Worm (Caenorhabditis elegans) whole organism, late embryonic: ENCODE data around the gene col-77.

Experiments used
- C38D4.7 ChIP-seq: fragments of 200-800 bp; sonication (Bioruptor generic); optimal IDR thresholded peaks from 2 replicates; lab custom pipeline; 2018; ENCODE audit warnings: mild to moderate bottlenecking, missing genetic modification characterization, moderate library complexity, missing compliant biosample characterization
- F13H6.1 ChIP-seq: sonication (generic microtip); optimal IDR thresholded peaks from 2 replicates; lab custom pipeline; 2016; ENCODE audit warnings: missing genetic modification characterization, missing compliant biosample characterization
- K02D7.2 ChIP-seq: sonication (generic microtip); optimal IDR thresholded peaks from 2 replicates; lab custom pipeline; 2017; ENCODE audit warnings: mild to moderate bottlenecking, missing genetic modification characterization, missing compliant biosample characterization
- K09A11.1 ChIP-seq: sonication (generic microtip); optimal IDR thresholded peaks from 2 replicates; lab custom pipeline; 2017; ENCODE audit warnings: antibody characterized with exemption, mild to moderate bottlenecking, missing genetic modification characterization, missing compliant biosample characterization; ENCODE audit not compliant: insufficient read depth
- ahr-1 ChIP-seq: sonication (generic microtip); optimal IDR thresholded peaks from 2 replicates; lab custom pipeline; 2016; ENCODE audit warnings: missing genetic modification characterization, missing compliant biosample characterization
- ceh-14 ChIP-seq: sonication (generic microtip); optimal IDR thresholded peaks from 2 replicates; lab custom pipeline; 2016; ENCODE audit warnings: missing genotype, missing genetic modification characterization, missing compliant biosample characterization
- ceh-18 ChIP-seq: sonication (generic microtip); optimal IDR thresholded peaks from 2 replicates; lab custom pipeline; 2016; ENCODE audit warnings: missing genetic modification characterization, missing compliant biosample characterization
- ceh-19 ChIP-seq: fragments of 200-800 bp; sonication (Bioruptor generic); optimal IDR thresholded peaks from 2 replicates; lab custom pipeline; 2018; ENCODE audit warnings: mild to moderate bottlenecking, missing genetic modification characterization, missing compliant biosample characterization
- ceh-24 ChIP-seq: sonication (generic microtip); optimal IDR thresholded peaks from 2 replicates; lab custom pipeline; 2016; ENCODE audit warnings: mild to moderate bottlenecking, missing genetic modification characterization, missing compliant biosample characterization
- ceh-45 ChIP-seq: fragments of 200-800 bp; sonication (Bioruptor generic); IDR thresholded peaks from 2 replicates; pipeline ENCODE4 v1.3.6; 2022; ENCODE audit warnings: missing genetic modification reagents, missing genetic modification characterization, missing compliant biosample characterization
- ceh-48 ChIP-seq: sonication (generic microtip); optimal IDR thresholded peaks from 2 replicates; lab custom pipeline; 2016; ENCODE audit warnings: missing genetic modification characterization, inconsistent platforms, missing compliant biosample characterization
- ceh-9 ChIP-seq: sonication (generic microtip); optimal IDR thresholded peaks from 2 replicates; lab custom pipeline; 2016; ENCODE audit warnings: mild to moderate bottlenecking, missing genetic modification characterization, inconsistent platforms, missing compliant biosample characterization
- che-1 ChIP-seq: sonication (generic microtip); optimal IDR thresholded peaks from 2 replicates; lab custom pipeline; 2016; ENCODE audit warnings: mild to moderate bottlenecking, missing genetic modification characterization, missing compliant biosample characterization
- dmd-4 ChIP-seq: sonication (generic microtip); optimal IDR thresholded peaks from 2 replicates; lab custom pipeline; 2016; ENCODE audit warnings: borderline replicate concordance, missing genetic modification characterization, missing compliant biosample characterization
- elt-2 ChIP-seq: sonication (generic microtip); optimal IDR thresholded peaks from 2 replicates; lab custom pipeline; 2016; ENCODE audit warnings: missing genetic modification reagents, missing genetic modification characterization, missing compliant biosample characterization
- eyg-1 ChIP-seq: sonication (generic microtip); optimal IDR thresholded peaks from 2 replicates; lab custom pipeline; 2016; ENCODE audit warnings: missing genotype, missing genetic modification characterization, missing compliant biosample characterization
- fkh-10 ChIP-seq: fragments of 150-350 bp; optimal IDR thresholded peaks from 2 replicates; lab custom pipeline; 2014; ENCODE audit warnings: missing biosample characterization, missing genetic modification reagents, missing genetic modification characterization
- hlh-13 ChIP-seq: fragments of 200-800 bp; sonication (Bioruptor generic); optimal IDR thresholded peaks from 2 replicates; lab custom pipeline; 2018; ENCODE audit warnings: mild to moderate bottlenecking, missing genetic modification characterization, missing compliant biosample characterization
- hlh-30 ChIP-seq: sonication (generic microtip); optimal IDR thresholded peaks from 2 replicates; lab custom pipeline; 2017; ENCODE audit warnings: antibody characterized with exemption, missing genetic modification characterization, missing compliant biosample characterization; ENCODE audit not compliant: insufficient read depth
- hlh-6 ChIP-seq: sonication (generic microtip); optimal IDR thresholded peaks from 2 replicates; lab custom pipeline; 2016; ENCODE audit warnings: missing genotype, missing genetic modification characterization, missing compliant biosample characterization
- madf-2 ChIP-seq: sonication (generic microtip); optimal IDR thresholded peaks from 2 replicates; lab custom pipeline; 2017; ENCODE audit warnings: missing genetic modification characterization, missing compliant biosample characterization
- mec-3 ChIP-seq: sonication (generic microtip); optimal IDR thresholded peaks from 2 replicates; lab custom pipeline; 2016; ENCODE audit warnings: borderline replicate concordance, missing genetic modification characterization, missing compliant biosample characterization
- nfya-1 ChIP-seq: sonication (generic microtip); optimal IDR thresholded peaks from 2 replicates; lab custom pipeline; 2017; ENCODE audit warnings: missing genetic modification characterization, mild to moderate bottlenecking, missing compliant biosample characterization, antibody characterized with exemption, moderate library complexity
- nhr-11 ChIP-seq: fragments of 150-350 bp; optimal IDR thresholded peaks from 2 replicates; lab custom pipeline; 2014; ENCODE audit warnings: missing biosample characterization, missing genetic modification characterization
- nhr-232 ChIP-seq: sonication (generic microtip); optimal IDR thresholded peaks from 2 replicates; lab custom pipeline; 2016; ENCODE audit warnings: missing genetic modification characterization, missing compliant biosample characterization
- npax-4 ChIP-seq: sonication (generic microtip); optimal IDR thresholded peaks from 2 replicates; lab custom pipeline; 2016; ENCODE audit warnings: missing genetic modification characterization, missing compliant biosample characterization
- odd-2 ChIP-seq: sonication (generic microtip); optimal IDR thresholded peaks from 2 replicates; lab custom pipeline; 2017; ENCODE audit warnings: antibody characterized with exemption, mild to moderate bottlenecking, missing genetic modification characterization, missing compliant biosample characterization
- pag-3 ChIP-seq: sonication (generic microtip); optimal IDR thresholded peaks from 2 replicates; lab custom pipeline; 2016; ENCODE audit warnings: missing compliant biosample characterization, missing genetic modification characterization, borderline replicate concordance
- pax-1 ChIP-seq: fragments of 150-350 bp; optimal IDR thresholded peaks from 2 replicates; lab custom pipeline; 2014; ENCODE audit warnings: missing biosample characterization, missing genetic modification characterization
- pha-2 ChIP-seq: sonication (generic microtip); optimal IDR thresholded peaks from 2 replicates; lab custom pipeline; 2017; ENCODE audit warnings: mild to moderate bottlenecking, missing genetic modification characterization, missing compliant biosample characterization
- pqm-1 ChIP-seq: sonication (generic microtip); optimal IDR thresholded peaks from 2 replicates; lab custom pipeline; 2016; ENCODE audit warnings: missing genetic modification characterization, missing compliant biosample characterization
- pros-1 ChIP-seq: fragments of 150-350 bp; optimal IDR thresholded peaks from 2 replicates; lab custom pipeline; 2014; ENCODE audit warnings: missing biosample characterization, missing genetic modification reagents, missing genetic modification characterization
- sdc-2 ChIP-seq: sonication (generic microtip); optimal IDR thresholded peaks from 2 replicates; lab custom pipeline; 2016; ENCODE audit warnings: missing genotype, missing genetic modification characterization, missing compliant biosample characterization
- tbx-7 ChIP-seq: sonication (generic microtip); optimal IDR thresholded peaks from 2 replicates; lab custom pipeline; 2016; ENCODE audit warnings: missing genotype, missing genetic modification characterization, missing compliant biosample characterization
- unc-55 ChIP-seq: sonication (generic microtip); optimal IDR thresholded peaks from 2 replicates; lab custom pipeline; 2017; ENCODE audit warnings: missing biosample characterization, missing genetic modification reagents, missing genetic modification characterization
- zip-5 ChIP-seq: sonication (generic microtip); optimal IDR thresholded peaks from 2 replicates; lab custom pipeline; 2016; ENCODE audit warnings: missing genetic modification characterization, missing compliant biosample characterization
- ztf-16 ChIP-seq: sonication (generic microtip); optimal IDR thresholded peaks from 2 replicates; lab custom pipeline; 2017; ENCODE audit warnings: missing genetic modification characterization, missing compliant biosample characterization

The col-77 gene

DNA sequence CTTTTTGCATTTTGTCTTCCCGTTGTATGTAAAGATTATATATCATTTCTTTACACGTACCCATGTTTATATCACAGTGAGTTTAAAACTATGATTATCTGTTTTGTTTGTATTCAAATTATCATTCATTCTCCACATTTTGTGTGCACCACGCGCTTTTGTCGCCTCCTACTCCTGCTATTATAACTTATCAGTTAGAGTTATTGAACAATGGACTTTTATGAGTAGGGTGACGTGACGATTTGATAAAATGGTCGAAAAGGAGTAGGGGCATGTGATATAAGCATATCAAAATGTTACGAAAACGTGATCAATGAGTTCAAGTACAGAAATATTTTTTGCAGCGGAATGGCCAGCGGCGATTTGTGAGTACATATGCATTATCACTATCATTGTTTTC, 23.7 kb upstream of the col-77 start:
- TF ChIP-seq hlh-30 (tag; lab: Kevin White, UChicago) (no peak), elt-2 (tag; lab: Kevin White, UChicago) (peak; percentile 91), ceh-45 (GFP tag; lab: Robert Waterston, UW) (no peak), pqm-1 (peak; percentile 72)

DNA sequence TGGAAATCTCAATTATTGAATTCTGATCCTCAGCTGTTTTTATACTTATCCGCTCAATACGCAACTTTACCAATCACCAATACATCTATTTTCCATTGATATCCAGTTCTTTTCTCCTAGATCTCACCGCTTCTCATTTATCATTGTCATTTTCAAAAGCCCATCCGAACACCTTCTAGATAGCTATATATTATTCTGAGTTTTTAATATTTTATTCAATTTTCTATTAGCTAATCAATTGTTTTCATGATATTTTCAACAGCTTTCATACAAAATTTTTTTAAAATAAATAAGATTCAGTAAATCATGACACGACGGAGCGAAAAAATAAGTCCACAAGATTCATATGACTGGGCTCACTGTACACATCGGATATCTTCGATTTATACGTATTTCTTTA, 22.0 kb upstream of the col-77 start, which contains the start of gene F49E12.12:
TSS of gene F49E12.12 (plus strand) at position 301 of the 400 bp plus-strand sequence.
- TF ChIP-seq nfya-1 (tag; lab: Kevin White, UChicago) (no peak), odd-2 (tag; lab: Kevin White, UChicago) (no peak), pros-1 (tag; lab: Kevin White, UChicago) (no peak), mec-3 (tag; lab: Kevin White, UChicago) (no peak), ceh-48 (tag; lab: Kevin White, UChicago) (no peak), ztf-16 (tag; lab: Kevin White, UChicago) (no peak)

DNA sequence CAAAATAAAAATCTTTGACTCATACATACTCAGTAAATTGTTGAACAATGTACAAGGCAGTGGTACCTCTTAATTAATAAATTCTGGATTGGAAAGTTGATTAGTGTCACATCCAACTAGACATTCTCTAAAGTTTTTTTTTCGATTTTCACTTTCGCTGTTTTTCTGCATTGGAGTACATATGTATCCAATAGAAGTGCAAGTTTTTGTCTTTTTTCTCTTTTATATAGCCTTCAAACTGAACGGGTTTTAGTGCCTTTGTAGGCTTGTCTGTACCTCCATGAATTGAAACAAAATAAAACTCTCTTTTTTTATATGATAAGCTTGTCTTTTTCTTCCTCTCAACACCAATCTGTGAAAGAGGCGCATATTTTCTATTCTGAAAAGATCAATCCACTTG, 21.0 kb upstream of the col-77 start:
- TF ChIP-seq tbx-7 (tag; lab: Kevin White, UChicago) (no peak), nfya-1 (tag; lab: Kevin White, UChicago) (no peak), zip-5 (tag; lab: Kevin White, UChicago) (no peak), pha-2 (no peak), nhr-232 (tag; lab: Kevin White, UChicago) (no peak), unc-55 (GFP tag; lab: Kevin White, UChicago) (no peak), dmd-4 (tag; lab: Kevin White, UChicago) (no peak), ceh-9 (tag; lab: Kevin White, UChicago) (no peak), F13H6.1 (tag; lab: Kevin White, UChicago) (no peak), pax-1 (tag; lab: Kevin White, UChicago) (no peak), C38D4.7 (GFP tag; lab: Kevin White, UChicago) (no peak), ceh-19 (GFP tag; lab: Kevin White, UChicago) (no peak), pros-1 (tag; lab: Kevin White, UChicago) (no peak)
- TF ChIP-seq, all 69 proteins: peak for 0

DNA sequence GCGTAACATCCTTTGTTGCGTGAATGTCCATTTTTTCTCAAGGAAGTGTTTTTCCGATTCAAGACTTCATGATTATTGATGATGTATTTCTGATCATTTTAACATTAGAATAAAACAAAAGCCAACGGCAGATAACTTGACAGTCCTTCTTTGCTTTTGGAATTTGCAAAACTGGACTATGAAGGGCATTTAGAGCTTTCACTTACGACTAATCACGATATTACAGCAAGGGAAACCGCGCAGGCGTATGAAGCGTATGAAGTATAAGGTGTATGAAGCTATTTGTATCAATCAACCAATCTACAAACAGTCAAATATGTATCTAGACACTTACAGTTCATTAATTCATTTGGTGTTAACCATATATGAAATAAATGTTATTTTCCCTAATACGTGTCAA, 18.5 kb upstream of the col-77 start:
- TF ChIP-seq C38D4.7 (GFP tag; lab: Kevin White, UChicago) (no peak), K02D7.2 (tag; lab: Kevin White, UChicago) (no peak), hlh-13 (GFP tag; lab: Kevin White, UChicago) (no peak), K09A11.1 (tag; lab: Kevin White, UChicago) (no peak), ceh-18 (tag; lab: Kevin White, UChicago) (no peak), hlh-6 (no peak), npax-4 (tag; lab: Kevin White, UChicago) (no peak), ceh-24 (no peak), madf-2 (no peak), nhr-11 (tag; lab: Kevin White, UChicago) (no peak), ceh-14 (tag; lab: Kevin White, UChicago) (no peak)

DNA sequence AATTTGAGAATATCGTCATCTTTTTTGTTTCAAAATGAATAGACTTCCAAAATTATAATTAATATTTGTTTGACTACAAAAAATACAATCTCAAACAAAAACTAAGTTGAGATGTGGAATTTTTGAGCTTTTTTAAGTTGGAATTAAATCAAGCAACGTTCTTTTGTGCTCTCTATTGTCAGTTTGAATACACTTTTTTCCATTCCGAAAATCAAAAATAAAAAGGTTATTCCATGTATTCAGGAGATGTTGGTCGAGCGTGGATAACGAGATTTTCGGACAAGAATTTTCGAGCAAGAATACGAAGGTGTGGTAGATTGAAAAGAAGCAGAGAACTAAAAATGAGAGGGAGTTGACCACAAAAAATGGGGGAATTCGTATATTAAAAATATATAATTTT, 11.0 kb upstream of the col-77 start:
- TF ChIP-seq pqm-1 (no peak), ceh-9 (tag; lab: Kevin White, UChicago) (no peak), che-1 (no peak)

DNA sequence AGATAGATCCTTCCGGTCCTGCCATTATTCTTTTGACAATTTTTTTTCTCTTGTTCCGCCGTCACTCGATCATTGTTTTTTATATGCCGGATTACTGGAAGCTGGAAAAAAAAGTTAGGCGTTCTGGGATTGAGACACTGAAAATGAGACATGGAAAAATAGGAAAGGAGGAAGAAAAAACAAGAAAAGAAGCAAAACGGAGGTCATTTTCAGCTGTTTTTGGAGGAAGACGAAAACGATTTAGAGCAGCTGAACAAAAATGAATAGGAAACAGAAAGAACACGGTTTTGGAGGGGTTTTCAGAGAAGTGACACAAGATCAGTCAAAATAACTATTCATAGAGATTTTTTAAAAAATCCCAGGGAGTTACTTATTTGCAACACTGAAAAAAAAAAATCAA, 9.9 kb upstream of the col-77 start, which contains the start of gene amt-3:
TSS of gene amt-3 (minus strand) at position 101 of the 400 bp plus-strand sequence.
- TF ChIP-seq pag-3 (tag; lab: Kevin White, UChicago): no peak
- TF ChIP-seq pha-2: no peak
- TF ChIP-seq ahr-1 (tag; lab: Kevin White, UChicago): no peak
- no peak for TF ChIP-seq eyg-1 (tag; lab: Kevin White, UChicago)
- no peak for TF ChIP-seq sdc-2 (tag; lab: Kevin White, UChicago)
- TF ChIP-seq fkh-10: no peak
